Fruit fly (Drosophila melanogaster) whole organism, embryonic: ENCODE data around the gene sro.

ENCODE experiments used
- Atf-2 ChIP-seq: fragments of 200-800 bp; sonication (Bioruptor generic); optimal IDR thresholded peaks from 2 replicates; lab custom pipeline; 2016; ENCODE audit warnings: missing biosample characterization, missing genetic modification characterization
- BtbVII ChIP-seq: fragments of 200-800 bp; sonication (Bioruptor generic); optimal IDR thresholded peaks from 3 replicates; lab custom pipeline; 2017; ENCODE audit warnings: missing biosample characterization, mild to moderate bottlenecking, missing genetic modification characterization
- CG10147 ChIP-seq: fragments of 200-800 bp; sonication (Bioruptor generic); optimal IDR thresholded peaks from 2 replicates; lab custom pipeline; 2019; ENCODE audit warnings: missing biosample characterization, mild to moderate bottlenecking, missing genetic modification characterization, moderate library complexity
- CG13894 ChIP-seq: fragments of 200-800 bp; sonication (Bioruptor generic); optimal IDR thresholded peaks from 3 replicates; lab custom pipeline; 2018; ENCODE audit warnings: missing biosample characterization, mild to moderate bottlenecking, missing genetic modification characterization, moderate library complexity
- CG18599 ChIP-seq: fragments of 200-800 bp; sonication (Bioruptor generic); optimal IDR thresholded peaks from 3 replicates; lab custom pipeline; 2017; ENCODE audit warnings: missing biosample characterization, missing genetic modification characterization, mild to moderate bottlenecking, moderate library complexity, missing genetic modification reagents
- CG33557 ChIP-seq: fragments of 200-800 bp; sonication (Bioruptor generic); optimal IDR thresholded peaks from 2 replicates; lab custom pipeline; 2019; ENCODE audit warnings: missing biosample characterization, mild to moderate bottlenecking, missing genetic modification characterization, moderate library complexity
- CG34422 ChIP-seq: fragments of 200-800 bp; sonication (Bioruptor generic); IDR thresholded peaks from 3 replicates; pipeline ENCODE4 v1.3.6; 2022; ENCODE audit warnings: missing biosample characterization, missing genetic modification characterization
- CG3726 ChIP-seq: fragments of 200-800 bp; sonication (Bioruptor generic); IDR thresholded peaks from 3 replicates; pipeline ENCODE4, ENCODE4 v1.3.6; 2022; ENCODE audit warnings: missing biosample characterization, missing genetic modification characterization
- CG6813 ChIP-seq: fragments of 200-800 bp; sonication (Bioruptor generic); optimal IDR thresholded peaks from 2 replicates; lab custom pipeline; 2017; ENCODE audit warnings: missing biosample characterization, missing genetic modification characterization, mild to moderate bottlenecking, moderate library complexity, missing genetic modification reagents
- CG8089 ChIP-seq: fragments of 200-800 bp; sonication (Bioruptor generic); optimal IDR thresholded peaks from 3 replicates; lab custom pipeline; 2016; ENCODE audit warnings: missing biosample characterization, missing genetic modification characterization
- CG9817 ChIP-seq: fragments of 200-800 bp; sonication (Bioruptor generic); optimal IDR thresholded peaks from 2 replicates; lab custom pipeline; 2018; ENCODE audit warnings: missing biosample characterization, mild to moderate bottlenecking, missing genetic modification characterization, moderate library complexity
- Deaf1 ChIP-seq: fragments of 200-800 bp; optimal IDR thresholded peaks from 3 replicates; lab custom pipeline; 2019; ENCODE audit warnings: missing biosample characterization, mild to moderate bottlenecking, missing genetic modification characterization, moderate library complexity
- Drgx ChIP-seq: fragments of 200-800 bp; sonication (Bioruptor generic); IDR thresholded peaks from 2 replicates; pipeline ENCODE4 v1.3.6; 2022; ENCODE audit warnings: missing biosample characterization, missing genetic modification characterization
- Ets97D ChIP-seq: fragments of 200-800 bp; sonication (Bioruptor generic); optimal IDR thresholded peaks from 3 replicates; lab custom pipeline; 2016; ENCODE audit warnings: missing biosample characterization, missing genetic modification characterization
- Fer2 ChIP-seq: fragments of 200-800 bp; sonication (Bioruptor generic); optimal IDR thresholded peaks from 2 replicates; lab custom pipeline; 2018; ENCODE audit warnings: missing biosample characterization, mild to moderate bottlenecking, missing genetic modification characterization, moderate library complexity
- HmgZ ChIP-seq: fragments of 200-800 bp; sonication (Bioruptor generic); optimal IDR thresholded peaks from 2 replicates; lab custom pipeline; 2018; ENCODE audit warnings: missing biosample characterization, mild to moderate bottlenecking, missing genetic modification characterization
- MTF-1 ChIP-seq: fragments of 200-800 bp; sonication (Bioruptor generic); optimal IDR thresholded peaks from 2 replicates; lab custom pipeline; 2018; ENCODE audit warnings: missing biosample characterization, mild to moderate bottlenecking, missing genetic modification characterization, borderline replicate concordance
- Med ChIP-seq: fragments of 200-800 bp; sonication (Bioruptor generic); peaks from one replicate; lab custom pipeline; 2016; ENCODE audit warnings: missing biosample characterization, missing genetic modification characterization, mild to moderate bottlenecking, inconsistent platforms, moderate library complexity
- Meics ChIP-seq: fragments of 200-800 bp; sonication (Bioruptor generic); optimal IDR thresholded peaks from 2 replicates; lab custom pipeline; 2017; ENCODE audit warnings: missing biosample characterization, mild to moderate bottlenecking, missing genetic modification characterization
- NfI ChIP-seq: fragments of 200-800 bp; sonication (Bioruptor generic); optimal IDR thresholded peaks from 3 replicates; lab custom pipeline; 2018; ENCODE audit warnings: missing biosample characterization, mild to moderate bottlenecking, missing genetic modification characterization, moderate library complexity
- Pdp1 ChIP-seq, 2 experiments: fragments of 200-800 bp; sonication (Bioruptor generic); optimal IDR thresholded peaks; 3 replicates each; lab custom pipeline; 2016; ENCODE audit warnings: missing biosample characterization in 2 of 2, missing genetic modification characterization in 2 of 2, mild to moderate bottlenecking in 1 of 2, moderate library complexity in 1 of 2
- Sox102F ChIP-seq: fragments of 200-800 bp; sonication (Bioruptor generic); optimal IDR thresholded peaks from 2 replicates; lab custom pipeline; 2018; ENCODE audit warnings: missing biosample characterization, mild to moderate bottlenecking, missing genetic modification characterization, moderate library complexity
- Stat92E ChIP-seq, 3 experiments: fragments of >200 bp in 2 of 3; fragments of 200-800 bp in 1 of 3; sonication (Bioruptor generic) in 1 of 3; optimal IDR thresholded peaks; 2 replicates each; lab custom pipeline; 2017 to 2019; ENCODE audit warnings: missing biosample characterization in 3 of 3, missing genetic modification characterization in 3 of 3, mild to moderate bottlenecking in 1 of 3, moderate library complexity in 1 of 3
- TFAM ChIP-seq: fragments of 200-800 bp; sonication (Bioruptor generic); optimal IDR thresholded peaks from 2 replicates; lab custom pipeline; 2017; ENCODE audit warnings: missing biosample characterization, missing genetic modification characterization, inconsistent platforms
- YL-1 ChIP-seq: fragments of 200-800 bp; sonication (Bioruptor generic); optimal IDR thresholded peaks from 3 replicates; lab custom pipeline; 2017; ENCODE audit warnings: missing biosample characterization, mild to moderate bottlenecking, missing genetic modification characterization
- cad ChIP-seq: fragments of >200 bp; optimal IDR thresholded peaks from 2 replicates; lab custom pipeline; 2017; ENCODE audit warnings: missing biosample characterization, missing genetic modification characterization
- corto ChIP-seq: fragments of 200-800 bp; sonication (Bioruptor generic); optimal IDR thresholded peaks from 2 replicates; lab custom pipeline; 2016; ENCODE audit warnings: missing biosample characterization, mild to moderate bottlenecking, missing genetic modification characterization, moderate library complexity
- da ChIP-seq: fragments of 200-800 bp; sonication (Bioruptor generic); optimal IDR thresholded peaks from 2 replicates; lab custom pipeline; 2016; ENCODE audit warnings: missing biosample characterization, missing genetic modification characterization
- dmrt99B ChIP-seq: fragments of 200-800 bp; sonication (Bioruptor generic); optimal IDR thresholded peaks from 2 replicates; lab custom pipeline; 2018; ENCODE audit warnings: missing biosample characterization, mild to moderate bottlenecking, missing genetic modification characterization, moderate library complexity
- esg ChIP-seq: fragments of 200-800 bp; sonication (Bioruptor generic); conservative IDR thresholded peaks from 2 replicates; pipeline ENCODE4 v1.3.6; 2022; ENCODE audit warnings: missing biosample characterization, missing genetic modification characterization
- fd64A ChIP-seq: fragments of 200-800 bp; sonication (Bioruptor generic); optimal IDR thresholded peaks from 3 replicates; lab custom pipeline; 2018; ENCODE audit warnings: missing biosample characterization, mild to moderate bottlenecking, missing genetic modification characterization
- gro ChIP-seq: fragments of 200-800 bp; sonication (Bioruptor generic); optimal IDR thresholded peaks from 2 replicates; lab custom pipeline; 2016; ENCODE audit warnings: missing biosample characterization, missing genetic modification characterization
- hkb ChIP-seq, 2 experiments: fragments of 200-800 bp in 1 of 2; fragments of >200 bp in 1 of 2; sonication (Bioruptor generic) in 1 of 2; IDR thresholded peaks in 1 of 2; optimal IDR thresholded peaks in 1 of 2; 2 replicates each; pipeline versions ENCODE4 v1.3.6 to Lab custom; 2017 to 2022; ENCODE audit warnings: missing biosample characterization in 1 of 2, missing genetic modification characterization in 1 of 2
- kah ChIP-seq: fragments of 200-800 bp; sonication (Bioruptor generic); optimal IDR thresholded peaks from 2 replicates; lab custom pipeline; 2018; ENCODE audit warnings: missing biosample characterization, mild to moderate bottlenecking, missing genetic modification characterization
- ken ChIP-seq: fragments of 200-800 bp; sonication (Bioruptor generic); IDR thresholded peaks from 3 replicates; pipeline ENCODE4 v1.3.6; 2022; ENCODE audit warnings: missing biosample characterization, missing genetic modification characterization
- nerfin-1 ChIP-seq: fragments of 200-800 bp; sonication (Bioruptor generic); optimal IDR thresholded peaks from 3 replicates; lab custom pipeline; 2019; ENCODE audit warnings: missing biosample characterization, mild to moderate bottlenecking, missing genetic modification characterization, moderate library complexity
- nom ChIP-seq: fragments of 200-800 bp; sonication (Bioruptor generic); optimal IDR thresholded peaks from 2 replicates; lab custom pipeline; 2017; ENCODE audit warnings: missing biosample characterization, missing genetic modification characterization, mild to moderate bottlenecking, moderate library complexity, missing genetic modification reagents
- onecut ChIP-seq: fragments of 200-800 bp; sonication (Bioruptor generic); IDR thresholded peaks from 2 replicates; pipeline ENCODE4 v1.3.6; 2022; ENCODE audit warnings: missing biosample characterization, missing genetic modification characterization
- org-1 ChIP-seq: fragments of 200-800 bp; sonication (Bioruptor generic); optimal IDR thresholded peaks from 2 replicates; lab custom pipeline; 2017; ENCODE audit warnings: missing biosample characterization, missing genetic modification characterization
- phol ChIP-seq: fragments of 200-800 bp; sonication (Bioruptor generic); optimal IDR thresholded peaks from 3 replicates; lab custom pipeline; 2018; ENCODE audit warnings: missing biosample characterization, mild to moderate bottlenecking, missing genetic modification characterization, moderate library complexity
- scrt ChIP-seq: fragments of 200-800 bp; sonication (Bioruptor generic); optimal IDR thresholded peaks from 2 replicates; lab custom pipeline; 2018; ENCODE audit warnings: missing biosample characterization, mild to moderate bottlenecking, missing genetic modification characterization, moderate library complexity
- sens ChIP-seq: fragments of 200-800 bp; sonication (Bioruptor generic); peaks from one replicate; lab custom pipeline; 2016; ENCODE audit warnings: missing biosample characterization, missing genetic modification characterization
- seq ChIP-seq: fragments of 200-800 bp; sonication (Bioruptor generic); IDR thresholded peaks from 2 replicates; pipeline ENCODE4 v1.3.6; 2022; ENCODE audit warnings: missing biosample characterization, missing genetic modification characterization
- tna ChIP-seq: fragments of 200-800 bp; sonication (Bioruptor generic); IDR thresholded peaks from 2 replicates; pipeline ENCODE4 v1.3.6; 2022; ENCODE audit warnings: missing biosample characterization, missing genetic modification characterization; ENCODE audit not compliant: partially characterized antibody
- unpg ChIP-seq: fragments of 200-800 bp; sonication (Bioruptor generic); optimal IDR thresholded peaks from 3 replicates; lab custom pipeline; 2018; ENCODE audit warnings: missing biosample characterization, mild to moderate bottlenecking, missing genetic modification characterization, moderate library complexity
- wek ChIP-seq: fragments of 200-800 bp; sonication (Bioruptor generic); optimal IDR thresholded peaks from 3 replicates; lab custom pipeline; 2018; ENCODE audit warnings: missing biosample characterization, mild to moderate bottlenecking, missing genetic modification characterization, moderate library complexity
- z ChIP-seq: fragments of 200-800 bp; sonication (Bioruptor generic); IDR thresholded peaks from 3 replicates; pipeline ENCODE4 v1.3.6; 2022; ENCODE audit warnings: missing biosample characterization, missing genetic modification characterization

The sro gene

dm6 chr3R:29755248-29755647 lies 39.1 kb upstream of the sro start (continued):
- TF ChIP-seq CG33557 (no peak), HmgZ (no peak), hkb (optimal IDR thresholded peaks at IDR 0.05; lab: Kevin White, UChicago) (no peak), hkb (GFP tag; IDR thresholded peaks at IDR 0.05; lab: Robert Waterston, UW) (0 out of 2 replicates have a peak, but pooled peaks have one; percentile 14), CG13894 (no peak), phol (tag; lab: Kevin White, UChicago) (peak; percentile 9), NfI (GFP tag; lab: Kevin White, UChicago) (no peak), da (GFP tag; lab: Kevin White, UChicago) (no peak), CG8089 (GFP tag; lab: Kevin White, UChicago) (no peak), ken (GFP tag; lab: Robert Waterston, UW) (peak; percentile 63; the same call in 2 of the 3 replicates), cad (no peak), esg (GFP tag; lab: Robert Waterston, UW) (0 out of 2 replicates have a peak, but pooled peaks have one; percentile 21), YL-1 (no peak), Med (GFP tag; lab: Kevin White, UChicago) (peak; percentile 55), scrt (GFP tag; lab: Kevin White, UChicago) (no peak), gro (no peak), kah (GFP tag; lab: Kevin White, UChicago) (no peak), corto (no peak), CG18599 (no peak), z (GFP tag; lab: Robert Waterston, UW) (0 out of 3 replicates have a peak, but pooled peaks have one; percentile 18)

dm6 chr3R:29756153-29756552 lies 38.2 kb upstream of the sro start:
- TF ChIP-seq TFAM (GFP tag; lab: Kevin White, UChicago) (no peak), Drgx (GFP tag; lab: Robert Waterston, UW) (peak; percentile 13; the same call in 1 of the 2 replicates)

- TF ChIP-seq Fer2 (tag; lab: Kevin White, UChicago) (no peak), MTF-1 (GFP tag; lab: Kevin White, UChicago) (peak; percentile 32), nom (GFP tag; lab: Kevin White, UChicago) (peak; percentile 87), wek (GFP tag; lab: Kevin White, UChicago) (peak; percentile 67), Ets97D (GFP tag; lab: Kevin White, UChicago) (no peak), unpg (GFP tag; lab: Kevin White, UChicago) (peak; percentile 10), Atf-2 (peak; percentile 6), org-1 (peak; percentile 9), seq (GFP tag; lab: Robert Waterston, UW) (0 out of 2 replicates have a peak, but pooled peaks have one; percentile 15), Meics (GFP tag; lab: Kevin White, UChicago) (no peak), CG34422 (GFP tag; lab: Robert Waterston, UW) (no peak), Stat92E (GFP tag; optimal IDR thresholded peaks at IDR 0.05; lab: Kevin White, UChicago) (no peak), fd64A (peak; percentile 26), nerfin-1 (tag; lab: Kevin White, UChicago) (no peak), CG3726 (GFP tag; lab: Robert Waterston, UW) (0 out of 3 replicates have a peak, but pooled peaks have one; percentile 30), CG6813 (GFP tag; lab: Kevin White, UChicago) (peak; percentile 19), BtbVII (peak; percentile 15), onecut (GFP tag; lab: Robert Waterston, UW) (peak; percentile 9; the same call in 1 of the 2 replicates), Sox102F (peak; percentile 37), dmrt99B (tag; lab: Kevin White, UChicago) (peak; percentile 0), tna (no peak), CG9817 (peak; percentile 0), Pdp1 (GFP tag; optimal IDR thresholded peaks at IDR 0.05; lab: Kevin White, UChicago) (peak in 1 of 2 experiments; percentile 2), CG10147 (GFP tag; lab: Kevin White, UChicago) (no peak), Deaf1 (tag; lab: Kevin White, UChicago) (peak; percentile 0), sens (peak; percentile 73)
These were observed 37.2 kb upstream of the sro start for dm6 chr3R:29757226-29757625.
